Worm (Caenorhabditis elegans) whole organism, young adult: ENCODE data around the gene hsp-16.2.

Source experiments
- Y79H2A.3 ChIP-seq: fragments of 200-800 bp; sonication (Bioruptor generic); conservative IDR thresholded peaks from 2 replicates; pipeline ENCODE4 v1.3.6; 2022; ENCODE audit warnings: missing genetic modification reagents, missing genetic modification characterization, missing compliant biosample characterization
- cebp-1 ChIP-seq, 2 experiments: fragments of 200-800 bp in 1 of 2; sonication (Bioruptor generic) in 1 of 2; sonication (generic microtip) in 1 of 2; IDR thresholded peaks in 1 of 2; optimal IDR thresholded peaks in 1 of 2; 2 replicates each; pipeline versions ENCODE4 v1.3.6 to Lab custom; 2017 to 2022; ENCODE audit warnings: missing compliant biosample characterization in 2 of 2, missing genetic modification characterization in 2 of 2, mild to moderate bottlenecking in 1 of 2, missing genetic modification reagents in 1 of 2, moderate library complexity in 1 of 2
- ets-4 ChIP-seq: fragments of 200-800 bp; sonication (Bioruptor generic); optimal IDR thresholded peaks from 2 replicates; lab custom pipeline; 2018; ENCODE audit warnings: mild to moderate bottlenecking, missing genetic modification characterization, missing compliant biosample characterization
- lin-35 ChIP-seq, 3 experiments: fragments of 150-350 bp in 2 of 3; sonication (generic microtip) in 1 of 3; optimal IDR thresholded peaks; 2 replicates each; lab custom pipeline; 2014 to 2018; ENCODE audit warnings: missing biosample characterization in 3 of 3, missing genetic modification characterization in 3 of 3, missing genetic modification reagents in 3 of 3
- nfya-1 ChIP-seq: sonication (generic microtip); optimal IDR thresholded peaks from 2 replicates; lab custom pipeline; 2017; ENCODE audit warnings: antibody characterized with exemption, missing compliant biosample characterization, missing genetic modification characterization, borderline replicate concordance; ENCODE audit not compliant: insufficient read depth
- pbrm-1 ChIP-seq: fragments of 200-800 bp; sonication (Bioruptor generic); IDR thresholded peaks from 2 replicates; pipeline ENCODE4 v1.3.6; 2022; ENCODE audit warnings: missing genetic modification reagents, missing genetic modification characterization, missing compliant biosample characterization
- pha-4 ChIP-seq: fragments of 150-350 bp; sonication (generic microtip); optimal IDR thresholded peaks from 2 replicates; lab custom pipeline; 2014; ENCODE audit warnings: missing biosample characterization, missing genetic modification reagents, missing genetic modification characterization
- sea-2 ChIP-seq: fragments of 200-800 bp; sonication (Bioruptor generic); IDR thresholded peaks from 2 replicates; pipeline ENCODE4 v1.3.6; 2022; ENCODE audit warnings: missing genetic modification characterization, missing compliant biosample characterization
- tlf-1 ChIP-seq: fragments of 200-800 bp; sonication (Bioruptor generic); optimal IDR thresholded peaks from 2 replicates; lab custom pipeline; 2018; ENCODE audit warnings: mild to moderate bottlenecking, missing genetic modification characterization, missing compliant biosample characterization
- unc-62 ChIP-seq: fragments of 150-350 bp; optimal IDR thresholded peaks from 2 replicates; lab custom pipeline; 2014; ENCODE audit warnings: missing biosample characterization, missing genetic modification reagents, missing genetic modification characterization

- TF ChIP-seq sea-2 (no peak), ets-4 (no peak), tlf-1 (GFP tag; lab: Kevin White, UChicago) (no peak), pha-4 (tag; lab: Kevin White, UChicago) (no peak), Y79H2A.3 (GFP tag; lab: Robert Waterston, UW) (no peak), cebp-1 (GFP tag; IDR thresholded peaks at IDR 0.05; lab: Robert Waterston, UW) (no peak), cebp-1 (tag; optimal IDR thresholded peaks at IDR 0.05; lab: Kevin White, UChicago) (no peak), pbrm-1 (GFP tag; lab: Robert Waterston, UW) (no peak), unc-62 (GFP tag; lab: Kevin White, UChicago) (no peak), nfya-1 (tag; lab: Kevin White, UChicago) (no peak), lin-35 (GFP tag; optimal IDR thresholded peaks at IDR 0.05; lab: Kevin White, UChicago) (no peak)
Observed at ce11 chrV:1755589-1755988, 49.2 kb downstream of the hsp-16.2 start, which contains the start of gene ZK697.14.
